Worm (Caenorhabditis elegans): ENCODE data around the gene gpa-13.

gpa-13 gene

DNA sequence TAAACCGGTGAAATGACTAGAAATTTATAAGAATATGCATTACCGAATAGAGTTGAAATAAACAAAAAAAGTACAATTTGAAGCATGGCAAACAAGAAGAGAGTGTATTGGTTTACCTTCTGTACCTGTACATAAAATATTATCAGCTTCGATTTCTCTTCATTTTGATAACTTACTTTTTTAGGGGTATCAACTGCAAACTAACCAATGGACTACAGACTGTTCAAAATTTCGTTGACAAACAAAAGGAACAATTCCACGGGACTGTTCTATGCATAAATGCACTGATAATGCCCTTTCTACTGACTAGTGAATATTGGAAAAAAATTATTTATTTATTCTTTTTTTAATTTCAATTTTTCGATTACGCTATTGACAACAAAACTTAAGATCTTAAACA lies 43.3 kb upstream of the gpa-13 start, which contains the start of gene ugt-6:
Gene ugt-6 (minus strand): TSS at position 233 of the 400 bp plus-strand sequence.
- TF ChIP-seq D2030.7 (GFP tag; IDR thresholded peaks at IDR 0.05) (no peak), madf-8 (GFP tag; conservative IDR thresholded peaks at IDR 0.05) (no peak), cebp-2 (GFP tag; IDR thresholded peaks at IDR 0.05) (no peak), F33H1.4 (GFP tag; IDR thresholded peaks at IDR 0.05) (no peak), F57A8.1 (GFP tag; optimal IDR thresholded peaks at IDR 0.05) (no peak), C06A6.2 (GFP tag; conservative IDR thresholded peaks at IDR 0.05) (no peak), mes-4 (tag; optimal IDR thresholded peaks at IDR 0.05) (no peak), ztf-18 (tag; optimal IDR thresholded peaks at IDR 0.05) (no peak), ceh-79 (tag; optimal IDR thresholded peaks at IDR 0.05) (no peak), ceh-27 (GFP tag; optimal IDR thresholded peaks at IDR 0.05) (no peak), ceh-91 (GFP tag; IDR thresholded peaks at IDR 0.05) (no peak), F23B12.7 (tag; optimal IDR thresholded peaks at IDR 0.05; ENCODE audit: insufficient read depth) (no peak), mxl-1 (tag; optimal IDR thresholded peaks at IDR 0.05) (no peak), hsf-1 (GFP tag; IDR thresholded peaks at IDR 0.05) (no peak), lsl-1 (GFP tag; optimal IDR thresholded peaks at IDR 0.05) (no peak), Y67H2A.10 (GFP tag; conservative IDR thresholded peaks at IDR 0.05) (no peak), F10E7.11 (tag; optimal IDR thresholded peaks at IDR 0.05) (no peak)

DNA sequence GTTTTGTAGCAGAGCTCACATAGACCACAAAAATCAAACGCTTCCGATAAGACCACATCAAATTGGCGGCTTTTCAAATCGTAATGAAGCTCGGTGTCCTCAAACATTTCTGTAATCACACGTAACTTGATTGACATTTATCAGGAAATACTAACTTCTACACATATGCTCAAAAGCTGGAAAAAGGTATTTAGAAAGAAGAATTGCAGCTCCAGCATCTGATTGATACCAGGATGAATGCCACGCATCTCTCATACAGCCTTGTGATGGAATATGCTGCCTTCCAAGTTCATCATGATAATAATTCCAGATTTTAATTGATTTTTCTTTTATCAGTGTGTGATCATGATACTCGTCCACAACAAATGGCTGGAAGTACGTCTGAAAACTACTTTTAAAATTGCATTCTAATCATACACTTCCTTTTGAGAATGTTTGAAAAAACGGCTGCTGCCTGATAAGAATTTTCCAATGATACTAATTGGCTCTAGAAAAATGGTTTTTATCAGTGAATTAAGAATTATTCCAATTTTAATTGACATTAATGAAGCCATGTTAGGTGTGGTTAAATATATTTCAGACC lies 42.3 kb upstream of the gpa-13 start:
- TF ChIP-seq atf-7 (tag; optimal IDR thresholded peaks at IDR 0.05) (peak; percentile 33), Y53F4B.3 (GFP tag; IDR thresholded peaks at IDR 0.05) (no peak), tbp1 (GFP tag; optimal IDR thresholded peaks at IDR 0.05) (no peak), let-607 (tag; optimal IDR thresholded peaks at IDR 0.05) (peak; percentile 62 to 80), nhr-80 (tag; optimal IDR thresholded peaks at IDR 0.05) (peak; percentile 86), T26A5.8 (tag; optimal IDR thresholded peaks at IDR 0.05) (no peak)

DNA sequence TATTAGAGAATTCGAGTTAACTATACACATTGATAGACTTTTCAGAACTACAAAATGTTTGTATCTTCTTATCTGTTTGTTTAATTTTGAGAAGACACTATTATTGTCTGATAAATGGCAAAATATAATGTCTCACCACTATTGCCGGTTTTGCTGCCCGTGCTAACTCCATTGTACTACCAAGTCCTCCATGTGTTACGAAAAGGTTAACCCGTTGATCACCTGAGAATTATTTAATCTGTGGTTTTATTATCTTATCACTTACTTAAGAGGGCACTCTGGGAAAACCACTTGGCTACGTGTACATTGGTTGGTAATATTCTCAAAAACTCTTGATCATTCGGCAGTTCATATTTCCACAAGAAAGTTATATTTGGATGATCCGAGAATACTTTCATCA lies 41.2 kb upstream of the gpa-13 start:
- TF ChIP-seq ama-1 (optimal IDR thresholded peaks at IDR 0.05) (no peak), ama-1 (GFP tag; optimal IDR thresholded peaks at IDR 0.05) (no peak), madf-8 (GFP tag; conservative IDR thresholded peaks at IDR 0.05) (no peak), attf-3 (GFP tag; conservative IDR thresholded peaks at IDR 0.05) (no peak), ztf-22 (GFP tag; optimal IDR thresholded peaks at IDR 0.05) (no peak), dpff-1 (tag; optimal IDR thresholded peaks at IDR 0.05) (no peak), cebp-2 (GFP tag; IDR thresholded peaks at IDR 0.05) (no peak), nhr-120 (GFP tag; IDR thresholded peaks at IDR 0.05) (no peak), tbx-9 (tag; optimal IDR thresholded peaks at IDR 0.05; ENCODE audit: borderline replicate concordance) (no peak), nhr-90 (tag; optimal IDR thresholded peaks at IDR 0.05) (no peak), hlh-12 (tag; optimal IDR thresholded peaks at IDR 0.05) (no peak), ccch-3 (GFP tag; optimal IDR thresholded peaks at IDR 0.05) (no peak), F57C9.4 (tag; optimal IDR thresholded peaks at IDR 0.05) (no peak), rpc-1 (optimal IDR thresholded peaks at IDR 0.05) (no peak), rpc-1 (tag; optimal IDR thresholded peaks at IDR 0.05) (no peak), pbrm-1 (GFP tag; IDR thresholded peaks at IDR 0.05) (no peak), ceh-58 (GFP tag; IDR thresholded peaks at IDR 0.05) (no peak)
